Worm (Caenorhabditis elegans) whole organism, early embryonic: ENCODE results near the gene F58G11.4.

Experiments
- B0310.2 ChIP-seq: sonication (generic microtip); optimal IDR thresholded peaks from 2 replicates; lab custom pipeline; 2016; ENCODE audit warnings: mild to moderate bottlenecking, missing genetic modification characterization, missing compliant biosample characterization
- ceh-13 ChIP-seq: fragments of 200-800 bp; sonication (Bioruptor generic); optimal IDR thresholded peaks from 2 replicates; lab custom pipeline; 2018; ENCODE audit warnings: mild to moderate bottlenecking, missing genetic modification characterization, missing compliant biosample characterization
- pes-1 ChIP-seq: fragments of 200-800 bp; sonication (Bioruptor generic); IDR thresholded peaks from 2 replicates; pipeline ENCODE4 v1.3.6; 2022; ENCODE audit warnings: missing genetic modification reagents, missing genetic modification characterization, missing compliant biosample characterization
- tbx-11 ChIP-seq: fragments of 200-800 bp; sonication (Bioruptor generic); IDR thresholded peaks from 2 replicates; pipeline ENCODE4 v1.3.6; 2022; ENCODE audit warnings: missing genetic modification characterization, missing compliant biosample characterization

DNA sequence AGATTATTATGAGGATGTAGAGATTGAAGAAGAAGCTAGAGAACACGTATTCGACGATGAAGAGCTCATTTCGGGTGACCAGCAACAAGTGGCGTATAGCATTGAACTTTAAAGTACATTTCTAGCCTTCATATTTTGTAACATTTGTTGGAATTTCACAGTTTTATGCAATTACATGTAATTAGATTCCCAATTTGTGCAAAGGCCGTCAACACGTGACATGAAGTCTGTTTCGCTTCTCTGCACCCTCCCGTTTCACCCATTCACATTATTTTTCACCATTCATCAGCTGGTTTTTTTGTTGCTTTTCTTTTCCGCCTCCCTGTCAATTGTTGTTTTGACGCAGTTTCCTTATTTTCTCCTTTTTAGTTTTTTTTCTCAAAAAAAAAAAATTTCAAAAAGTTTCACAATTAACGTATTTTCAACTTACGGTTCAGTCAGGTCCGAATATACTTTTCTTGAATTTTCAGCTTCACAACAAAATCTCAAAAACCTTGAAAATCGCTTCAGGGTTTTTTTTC, 45.2 kb upstream of the F58G11.4 start, which contains the start of gene sde-2:
- no peak for TF ChIP-seq B0310.2
- no peak for TF ChIP-seq tbx-11 (GFP tag; lab: Robert Waterston, UW)
- TF ChIP-seq ceh-13 (GFP tag; lab: Kevin White, UChicago) = no peak
- no peak for TF ChIP-seq pes-1
